Worm (Caenorhabditis elegans) whole organism, early embryonic: Measurements from ENCODE around the gene srsx-30.

Source experiments
- B0310.2 ChIP-seq: sonication (generic microtip); optimal IDR thresholded peaks from 2 replicates; lab custom pipeline; 2016; ENCODE audit warnings: mild to moderate bottlenecking, missing genetic modification characterization, missing compliant biosample characterization
- F13C5.2 ChIP-seq: sonication (generic microtip); optimal IDR thresholded peaks from 2 replicates; lab custom pipeline; 2017; ENCODE audit warnings: mild to moderate bottlenecking, missing genetic modification characterization, inconsistent platforms, missing compliant biosample characterization
- aly-1 ChIP-seq: sonication (generic microtip); optimal IDR thresholded peaks from 2 replicates; lab custom pipeline; 2016; ENCODE audit warnings: missing genetic modification characterization, missing compliant biosample characterization
- ama-1 ChIP-seq: fragments of 150-350 bp; optimal IDR thresholded peaks from 2 replicates; lab custom pipeline; 2014
- ceh-13 ChIP-seq: fragments of 200-800 bp; sonication (Bioruptor generic); optimal IDR thresholded peaks from 2 replicates; lab custom pipeline; 2018; ENCODE audit warnings: mild to moderate bottlenecking, missing genetic modification characterization, missing compliant biosample characterization
- ceh-36 ChIP-seq: sonication (generic microtip); optimal IDR thresholded peaks from 2 replicates; lab custom pipeline; 2016; ENCODE audit warnings: missing genetic modification characterization, inconsistent platforms, missing compliant biosample characterization
- ets-7 ChIP-seq: sonication (generic microtip); optimal IDR thresholded peaks from 2 replicates; lab custom pipeline; 2016; ENCODE audit warnings: missing genotype, missing genetic modification characterization, missing compliant biosample characterization
- flt-1 ChIP-seq: fragments of 200-800 bp; sonication (Bioruptor generic); IDR thresholded peaks from 2 replicates; pipeline ENCODE4 v1.3.6; 2022; ENCODE audit warnings: missing genetic modification characterization, missing compliant biosample characterization
- hmbx-1 ChIP-seq: sonication (generic microtip); optimal IDR thresholded peaks from 2 replicates; lab custom pipeline; 2016; ENCODE audit warnings: mild to moderate bottlenecking, missing genetic modification characterization, missing compliant biosample characterization
- hmg-4 ChIP-seq: fragments of 200-800 bp; sonication (Bioruptor generic); optimal IDR thresholded peaks from 2 replicates; lab custom pipeline; 2018; ENCODE audit warnings: mild to moderate bottlenecking, missing genetic modification characterization, missing compliant biosample characterization
- hnd-1 ChIP-seq: sonication (generic microtip); optimal IDR thresholded peaks from 2 replicates; lab custom pipeline; 2016; ENCODE audit warnings: missing genetic modification characterization, missing compliant biosample characterization
- pes-1 ChIP-seq: fragments of 200-800 bp; sonication (Bioruptor generic); IDR thresholded peaks from 2 replicates; pipeline ENCODE4 v1.3.6; 2022; ENCODE audit warnings: missing genetic modification reagents, missing genetic modification characterization, missing compliant biosample characterization
- scrt-1 ChIP-seq: fragments of 200-800 bp; sonication (Bioruptor generic); IDR thresholded peaks from 2 replicates; pipeline ENCODE4 v1.3.6; 2022; ENCODE audit warnings: missing genetic modification characterization, missing compliant biosample characterization
- sea-1 ChIP-seq: fragments of 200-800 bp; sonication (Bioruptor generic); conservative IDR thresholded peaks from 2 replicates; pipeline ENCODE4 v1.3.6; 2022; ENCODE audit warnings: missing genetic modification characterization, missing compliant biosample characterization
- tbx-11 ChIP-seq: fragments of 200-800 bp; sonication (Bioruptor generic); IDR thresholded peaks from 2 replicates; pipeline ENCODE4 v1.3.6; 2022; ENCODE audit warnings: missing genetic modification characterization, missing compliant biosample characterization
- tbx-37 ChIP-seq: fragments of 200-800 bp; sonication (Bioruptor generic); conservative IDR thresholded peaks from 2 replicates; pipeline ENCODE4 v1.3.6; 2022; ENCODE audit warnings: missing genetic modification reagents, missing genetic modification characterization, missing compliant biosample characterization
- tra-4 ChIP-seq: sonication (generic microtip); optimal IDR thresholded peaks from 2 replicates; lab custom pipeline; 2017; ENCODE audit warnings: missing genetic modification characterization, missing compliant biosample characterization

The srsx-30 gene

ce11 chrV:10166368-10166767, 7.7 kb downstream of the srsx-30 start, which contains the start of gene C51E3.6:
TSS of gene C51E3.6 (minus strand) at chrV:10166468.
- TF ChIP-seq sea-1 (GFP tag; lab: Robert Waterston, UW) (no peak), hnd-1 (tag; lab: Kevin White, UChicago) (no peak), aly-1 (tag; lab: Kevin White, UChicago) (no peak), flt-1 (GFP tag; lab: Robert Waterston, UW) (no peak), hmg-4 (GFP tag; lab: Kevin White, UChicago) (no peak), F13C5.2 (no peak), ama-1 (no peak), pes-1 (no peak), B0310.2 (no peak), tbx-11 (GFP tag; lab: Robert Waterston, UW) (no peak), ets-7 (no peak), ceh-13 (GFP tag; lab: Kevin White, UChicago) (no peak), hmbx-1 (tag; lab: Kevin White, UChicago) (no peak)

- no peak for TF ChIP-seq tra-4
- TF ChIP-seq flt-1 (GFP tag; lab: Robert Waterston, UW), result no peak
- no peak for TF ChIP-seq hmg-4 (GFP tag; lab: Kevin White, UChicago)
- TF ChIP-seq hmbx-1 (tag; lab: Kevin White, UChicago), result no peak
- no peak for TF ChIP-seq tbx-37 (GFP tag; lab: Robert Waterston, UW)
- TF ChIP-seq ets-7, result no peak
- no peak for TF ChIP-seq hnd-1 (tag; lab: Kevin White, UChicago)
- no peak for TF ChIP-seq B0310.2
- TF ChIP-seq F13C5.2, result no peak
- no peak for TF ChIP-seq pes-1
- no peak for TF ChIP-seq ceh-36 (tag; lab: Kevin White, UChicago)
- TF ChIP-seq ceh-13 (GFP tag; lab: Kevin White, UChicago), result no peak
- no peak for TF ChIP-seq tbx-11 (GFP tag; lab: Robert Waterston, UW)
- no peak for TF ChIP-seq aly-1 (tag; lab: Kevin White, UChicago)
- no peak for TF ChIP-seq ama-1
- TF ChIP-seq scrt-1 (GFP tag; lab: Robert Waterston, UW), result no peak
Observed at ce11 chrV:10168870-10169269, 10.2 kb downstream of the srsx-30 start.

- TF ChIP-seq hmbx-1 (tag; lab: Kevin White, UChicago), result no peak
- TF ChIP-seq tra-4, result no peak
- TF ChIP-seq aly-1 (tag; lab: Kevin White, UChicago), result no peak
- TF ChIP-seq hnd-1 (tag; lab: Kevin White, UChicago), result no peak
- TF ChIP-seq pes-1, result no peak
- TF ChIP-seq sea-1 (GFP tag; lab: Robert Waterston, UW), result no peak
- TF ChIP-seq tbx-11 (GFP tag; lab: Robert Waterston, UW), result no peak
- TF ChIP-seq flt-1 (GFP tag; lab: Robert Waterston, UW), result no peak
- no peak for TF ChIP-seq hmg-4 (GFP tag; lab: Kevin White, UChicago)
Observed at ce11 chrV:10173653-10174052, 15.0 kb downstream of the srsx-30 start, which contains the start of gene egl-3. TSS of gene egl-3 (minus strand) at chrV:10173753.

DNA sequence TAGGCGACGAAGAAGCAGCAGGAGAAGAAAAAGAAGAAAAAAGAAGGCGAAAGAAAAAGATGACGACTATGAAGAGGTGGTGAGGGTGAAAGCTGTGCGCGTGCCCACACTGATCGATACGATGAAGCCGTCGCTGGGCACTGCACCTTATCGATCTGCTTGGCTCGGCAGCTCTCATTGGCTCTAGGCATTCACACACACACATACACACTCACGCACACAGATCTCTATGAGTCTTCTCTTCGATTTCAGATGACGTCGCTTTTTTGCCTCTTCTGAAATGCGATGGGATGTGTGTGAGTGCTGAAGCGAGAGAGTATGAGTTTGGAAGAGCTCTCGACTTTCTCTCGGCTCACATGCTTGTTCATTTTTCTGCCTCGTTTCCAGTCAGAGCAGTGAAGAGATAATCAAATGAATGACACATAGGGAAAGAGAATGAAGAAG, 16.0 kb downstream of the srsx-30 start:
- TF ChIP-seq tbx-37 (GFP tag; lab: Robert Waterston, UW) (no peak), aly-1 (tag; lab: Kevin White, UChicago) (no peak), flt-1 (GFP tag; lab: Robert Waterston, UW) (no peak), ets-7 (no peak), pes-1 (no peak), hmg-4 (GFP tag; lab: Kevin White, UChicago) (no peak), sea-1 (GFP tag; lab: Robert Waterston, UW) (no peak), F13C5.2 (no peak), B0310.2 (no peak), hnd-1 (tag; lab: Kevin White, UChicago) (no peak)

DNA sequence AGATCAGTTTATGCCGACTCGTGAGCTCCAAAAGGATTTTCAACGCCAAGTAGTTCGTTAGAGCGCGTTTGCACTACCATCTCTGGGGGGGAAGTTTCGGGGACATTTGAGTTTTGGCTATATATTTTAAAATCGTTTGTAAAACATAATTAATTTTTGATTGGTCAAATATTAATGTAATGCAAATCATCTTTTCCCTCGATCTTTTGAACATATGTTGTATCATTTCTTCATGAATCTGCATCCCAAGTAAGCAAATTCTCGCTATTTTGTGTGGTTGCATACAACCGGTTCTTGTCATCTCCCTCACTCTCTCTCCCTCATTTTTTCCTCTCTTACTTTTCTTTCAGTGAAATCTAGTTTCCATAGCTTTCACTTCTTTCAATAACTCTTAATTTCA, 19.5 kb downstream of the srsx-30 start:
- no peak for TF ChIP-seq ceh-13 (GFP tag; lab: Kevin White, UChicago)
- peak; percentile 44 for TF ChIP-seq F13C5.2

DNA sequence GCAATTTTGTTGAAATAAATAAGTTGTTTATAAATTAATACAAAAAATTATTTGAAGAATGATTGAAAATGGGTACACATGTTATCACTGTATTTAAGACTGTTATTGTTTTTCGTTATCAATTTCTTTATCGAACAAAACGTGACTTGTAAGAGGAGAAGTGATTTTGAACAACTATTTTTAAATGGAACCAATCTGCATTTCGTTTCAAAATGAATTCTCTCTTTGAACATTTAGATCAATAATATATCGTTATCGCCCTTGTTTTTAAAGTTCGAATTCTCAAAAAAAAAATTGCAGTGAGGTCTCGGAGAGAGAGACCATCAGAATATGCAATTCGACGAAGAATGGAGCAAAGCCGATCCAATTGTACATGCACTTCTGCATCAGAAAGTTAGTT, 20.6 kb downstream of the srsx-30 start, which contains the start of gene cul-5:
cul-5 (plus strand) TSS at position 301 of the 400 bp plus-strand sequence.
- no peak for TF ChIP-seq hnd-1 (tag; lab: Kevin White, UChicago)
- TF ChIP-seq ets-7, result no peak

DNA sequence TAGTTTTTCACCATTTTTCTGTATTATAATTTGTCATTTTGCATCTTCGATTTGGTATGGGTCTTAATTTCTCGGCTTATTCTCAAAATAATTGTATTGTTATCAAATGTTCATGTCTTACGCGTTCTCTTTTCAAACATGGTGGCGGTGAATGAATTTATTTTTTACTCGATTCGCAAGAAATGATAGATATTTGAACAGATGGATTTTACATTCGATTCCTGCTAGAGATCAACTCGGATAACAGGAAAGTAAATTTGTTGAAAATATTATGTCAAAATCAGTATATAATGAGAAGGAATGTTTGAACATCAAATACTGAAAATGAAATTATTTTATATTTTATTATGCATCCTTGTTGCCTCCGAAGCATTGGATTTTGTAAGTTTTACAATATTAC, 24.4 kb downstream of the srsx-30 start, which contains the start of gene ZK856.4:
ZK856.4 (plus strand) TSS at position 301 of the 400 bp plus-strand sequence.
- TF ChIP-seq scrt-1 (GFP tag; lab: Robert Waterston, UW), result no peak
- TF ChIP-seq tbx-37 (GFP tag; lab: Robert Waterston, UW), result no peak
- no peak for TF ChIP-seq pes-1
- TF ChIP-seq hmbx-1 (tag; lab: Kevin White, UChicago), result no peak
- no peak for TF ChIP-seq sea-1 (GFP tag; lab: Robert Waterston, UW)
- TF ChIP-seq ets-7, result no peak
- TF ChIP-seq hnd-1 (tag; lab: Kevin White, UChicago), result no peak

DNA sequence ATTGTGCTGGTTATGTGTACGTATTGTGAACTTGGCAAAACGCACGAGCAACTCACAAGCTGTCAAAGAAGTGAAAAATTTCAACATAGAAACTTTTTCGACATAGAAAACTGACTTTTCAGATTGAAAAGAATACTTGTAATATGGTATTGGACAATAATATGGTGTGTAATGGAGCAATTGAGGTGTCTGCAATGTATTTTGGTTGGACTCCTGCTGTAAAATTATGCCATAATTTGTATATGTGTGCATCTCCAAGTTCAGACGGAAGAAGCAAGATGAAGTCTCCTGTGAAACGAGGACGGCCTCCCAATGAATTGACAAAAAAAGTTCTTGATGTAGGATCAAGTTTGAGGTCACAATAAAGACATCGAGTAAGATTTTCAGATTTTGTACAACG, 25.2 kb downstream of the srsx-30 start:
- no peak for TF ChIP-seq hmg-4 (GFP tag; lab: Kevin White, UChicago)
- TF ChIP-seq pes-1, result no peak

ce11 chrV:10185719-10186118, 27.1 kb downstream of the srsx-30 start, which contains the start of gene ZK856.18:
TSS of gene ZK856.18 (minus strand) at chrV:10186007.
- no peak for TF ChIP-seq F13C5.2
- TF ChIP-seq hmg-4 (GFP tag; lab: Kevin White, UChicago), result no peak
- no peak for TF ChIP-seq B0310.2
- TF ChIP-seq tbx-37 (GFP tag; lab: Robert Waterston, UW), result no peak
- no peak for TF ChIP-seq ets-7
- TF ChIP-seq ama-1, result no peak
- TF ChIP-seq pes-1, result no peak
- no peak for TF ChIP-seq tra-4
- TF ChIP-seq hmbx-1 (tag; lab: Kevin White, UChicago), result no peak
- TF ChIP-seq flt-1 (GFP tag; lab: Robert Waterston, UW), result no peak
- TF ChIP-seq scrt-1 (GFP tag; lab: Robert Waterston, UW), result no peak
